Worm (Caenorhabditis elegans): ENCODE data around the gene trip-4.

DNA sequence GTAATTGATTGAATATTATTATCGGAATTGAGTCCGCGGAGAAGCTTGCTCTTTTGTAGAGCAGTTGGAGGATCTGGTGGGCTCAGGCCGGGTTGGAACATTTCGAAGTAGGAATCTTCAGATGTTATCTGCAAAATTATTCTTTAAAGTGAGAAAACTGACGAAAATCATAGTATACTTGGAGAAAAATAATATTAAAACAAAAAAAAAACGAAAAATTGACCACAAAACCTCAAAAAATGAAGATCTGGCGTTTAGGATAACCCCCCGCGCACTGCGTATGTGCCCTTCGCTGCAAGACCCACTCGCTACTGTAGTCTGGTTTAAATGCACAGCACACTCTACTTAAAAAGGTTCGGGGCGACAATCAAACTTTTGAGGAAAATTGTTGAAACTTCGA lies 35.8 kb upstream of the trip-4 start, which contains the start of gene Y53F4B.10:
- no peak for TF ChIP-seq dao-5 (tag; optimal IDR thresholded peaks at IDR 0.05)
- no peak for TF ChIP-seq W03F9.2 (tag; optimal IDR thresholded peaks at IDR 0.05)

Data from whole organism, L4/young adult.